Worm (Caenorhabditis elegans): ENCODE data around the gene Y17D7B.4.
A peak's percentile ranks its signal among the peaks of the same experiment; 100 is the strongest.

The Y17D7B.4 gene

DNA sequence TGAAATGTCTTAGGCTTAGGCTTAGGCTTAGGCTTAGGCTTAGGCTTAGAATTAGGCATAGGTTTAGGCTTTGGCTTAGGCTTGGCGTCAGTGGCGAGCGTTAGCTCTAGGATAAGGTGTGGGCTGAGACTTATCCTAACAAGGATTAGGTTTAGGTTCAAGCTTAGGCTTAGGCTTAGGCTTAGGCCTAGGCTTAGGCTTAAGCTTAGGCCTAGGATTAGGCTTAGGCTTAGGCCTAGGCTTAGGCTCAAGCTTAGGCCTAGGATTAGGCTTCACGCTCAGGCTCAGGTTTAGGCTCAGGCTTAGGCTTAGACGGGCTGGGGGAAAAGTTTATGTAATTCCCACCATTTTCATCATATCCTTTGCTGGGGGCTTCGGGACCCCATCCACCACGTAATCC lies 42.5 kb downstream of the Y17D7B.4 start:
- TF ChIP-seq duxl-1 (tag; optimal IDR thresholded peaks at IDR 0.05; ENCODE audit: poor library complexity) (no peak), nhr-237 (tag; optimal IDR thresholded peaks at IDR 0.05) (no peak), zfp-2 (tag; optimal IDR thresholded peaks at IDR 0.05) (no peak)

DNA sequence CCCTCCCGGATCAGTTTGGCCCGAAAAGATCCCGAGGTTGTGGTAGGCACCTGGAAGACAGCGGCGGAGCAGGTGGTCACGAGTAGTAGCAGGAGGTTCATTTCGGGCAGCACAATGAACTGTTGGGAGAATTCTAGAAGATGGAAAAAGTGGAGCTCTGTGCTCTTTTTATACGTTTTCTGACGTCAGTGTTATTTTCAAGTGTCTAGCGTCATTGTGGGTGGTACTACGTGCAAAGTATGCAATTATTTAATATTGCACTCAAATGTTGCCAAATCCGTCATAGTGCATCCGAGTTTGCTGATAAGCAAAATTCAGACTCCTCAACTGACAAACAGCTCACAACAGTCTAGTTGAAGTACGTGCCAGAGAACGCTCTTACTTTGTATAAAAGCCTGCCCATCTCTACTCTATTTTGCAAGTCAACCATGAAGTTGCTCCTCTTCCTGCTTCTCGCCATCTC lies 44.9 kb downstream of the Y17D7B.4 start, which contains the start of the genes asp-18 and scl-19:
Gene asp-18 (minus strand): TSS at position 101 of the 463 bp plus-strand sequence.
Gene scl-19 (plus strand): TSS at position 413 of the 463 bp plus-strand sequence.
- TF ChIP-seq ceh-44 (GFP tag; IDR thresholded peaks at IDR 0.05) = no peak

DNA sequence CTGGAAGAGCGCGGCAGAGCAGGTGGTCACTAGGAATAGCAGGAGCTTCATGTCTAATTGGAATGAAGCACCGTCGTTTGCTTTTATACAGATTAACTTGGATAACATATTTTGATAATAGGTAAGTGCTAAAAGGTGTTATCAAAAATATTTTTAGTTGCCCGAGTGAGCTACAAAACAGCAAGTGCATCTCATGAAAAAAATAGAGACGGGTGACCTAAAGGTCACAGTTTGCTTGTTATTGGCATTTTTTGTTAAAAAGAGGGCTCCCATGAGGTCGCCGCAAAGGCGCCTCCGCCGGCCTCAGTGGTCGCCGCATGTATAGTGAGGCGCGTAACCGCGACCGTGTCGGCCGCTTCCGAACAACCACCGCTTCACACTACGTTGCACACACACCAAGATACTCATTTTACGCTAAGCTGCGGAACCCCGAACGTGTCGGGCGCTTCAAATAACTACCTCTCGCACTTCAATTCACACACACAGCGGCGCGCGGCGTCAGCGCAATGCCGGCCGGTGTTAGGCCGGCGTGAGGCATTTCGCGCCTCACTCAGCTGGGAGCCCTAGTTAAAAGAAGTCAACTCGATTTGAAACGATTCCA lies 47.1 kb downstream of the Y17D7B.4 start, which contains the start of gene asp-19:
Gene asp-19 (minus strand): TSS at position 51 of the 601 bp plus-strand sequence.
- TF ChIP-seq set-16 (GFP tag; IDR thresholded peaks at IDR 0.05) = peak; percentile 62
- TF ChIP-seq lin-1 (GFP tag; IDR thresholded peaks at IDR 0.05) = no peak
- no peak for TF ChIP-seq daf-19 (GFP tag; conservative IDR thresholded peaks at IDR 0.05)

All from whole organism, L4 larva.